Worm (Caenorhabditis elegans) whole organism, early embryonic: ENCODE results near the gene srv-13.

Source experiments
- ama-1 ChIP-seq: fragments of 150-350 bp; optimal IDR thresholded peaks from 2 replicates; lab custom pipeline; 2014
- ceh-36 ChIP-seq: sonication (generic microtip); optimal IDR thresholded peaks from 2 replicates; lab custom pipeline; 2016; ENCODE audit warnings: missing genetic modification characterization, inconsistent platforms, missing compliant biosample characterization

DNA sequence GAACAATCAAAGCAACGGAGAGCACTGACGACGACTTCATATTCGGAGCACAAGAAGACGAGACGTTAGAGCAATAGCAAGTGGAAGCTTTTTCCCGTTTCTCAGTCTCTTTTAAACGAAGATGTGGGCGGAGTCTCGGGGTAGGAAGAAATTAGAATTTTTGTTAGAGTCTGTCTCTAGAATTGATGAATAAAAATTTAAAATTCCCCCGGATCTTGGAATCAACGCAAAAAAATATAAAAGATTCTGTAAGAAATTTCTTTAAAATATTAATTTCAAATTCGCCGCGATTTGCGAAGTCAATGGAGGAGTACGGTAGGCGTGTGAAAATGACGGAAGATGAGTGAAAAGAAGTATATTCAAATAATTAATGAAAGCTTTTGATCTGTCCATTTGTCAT is 8.5 kb downstream of the srv-13 start, which contains the start of gene nlp-71:
- TF ChIP-seq ama-1 (lab: Kevin White, UChicago) = no peak
- no peak for TF ChIP-seq ceh-36
